Worm (Caenorhabditis elegans): ENCODE measurements around the gene Y38F1A.1.

ce11 chrII:13000753-13001152, 46.2 kb upstream of the Y38F1A.1 start, which contains the start of gene Y38F1A.8:
- TF ChIP-seq him-1 (tag; optimal IDR thresholded peaks at IDR 0.05) (no peak), dao-5 (tag; optimal IDR thresholded peaks at IDR 0.05) (no peak), W03F9.2 (tag; optimal IDR thresholded peaks at IDR 0.05) (no peak)

All from whole organism, L4/young adult.